Worm (Caenorhabditis elegans): ENCODE results near the gene col-2.

DNA sequence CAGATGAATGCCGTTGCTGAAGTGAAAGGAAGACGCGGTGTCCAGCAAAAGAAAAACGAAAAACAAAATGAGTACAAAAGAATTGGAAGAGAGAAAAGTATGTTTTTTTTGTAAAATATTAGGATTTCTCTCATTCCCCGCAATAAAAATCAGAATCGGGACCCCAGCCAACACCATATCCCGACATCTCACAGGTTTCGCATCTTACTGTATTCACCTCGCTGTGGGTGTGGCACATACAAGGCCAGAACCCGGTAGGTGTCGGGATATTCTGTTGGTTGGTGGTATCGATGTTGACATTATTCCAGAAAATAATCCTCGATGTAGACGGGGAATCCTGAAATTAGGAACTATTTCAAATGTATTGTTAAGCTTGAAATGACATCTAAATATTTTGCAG, 31.5 kb upstream of the col-2 start:
- no peak for TF ChIP-seq sma-9 (GFP tag; optimal IDR thresholded peaks at IDR 0.05)
- TF ChIP-seq sma-9 (tag; optimal IDR thresholded peaks at IDR 0.05), result no peak
- TF ChIP-seq ama-1 (optimal IDR thresholded peaks at IDR 0.05), result no peak
- no peak for TF ChIP-seq dmd-4 (tag; optimal IDR thresholded peaks at IDR 0.05)
- TF ChIP-seq nhr-25 (tag; optimal IDR thresholded peaks at IDR 0.05), result no peak
- TF ChIP-seq egl-27 (tag; optimal IDR thresholded peaks at IDR 0.05), result no peak
- TF ChIP-seq snpc-4 (tag; optimal IDR thresholded peaks at IDR 0.05), result no peak
- no peak for TF ChIP-seq elt-3 (tag; optimal IDR thresholded peaks at IDR 0.05)
- TF ChIP-seq alr-1 (tag; optimal IDR thresholded peaks at IDR 0.05), result no peak
- TF ChIP-seq unc-62 (GFP tag; optimal IDR thresholded peaks at IDR 0.05), result no peak
- TF ChIP-seq nhr-77 (tag; optimal IDR thresholded peaks at IDR 0.05), result no peak

Data from whole organism, L2 larva.